Fruit fly (Drosophila melanogaster): ENCODE results near the gene Gpdh1.

Gpdh1 gene

dm6 chr2L:5959863-5960658 lies 16.6 kb downstream of the Gpdh1 start, which contains the start of gene Vm26Aa:
Gene Vm26Aa (minus strand): TSS chr2L:5960340.
- TF ChIP-seq h (optimal IDR thresholded peaks at IDR 0.05), result no peak

dm6 chr2L:5961169-5961918 lies 17.9 kb downstream of the Gpdh1 start:
- TF ChIP-seq psq (optimal IDR thresholded peaks at IDR 0.05), result no peak
- no peak for TF ChIP-seq Sin3A (optimal IDR thresholded peaks at IDR 0.05)
- no peak for TF ChIP-seq ttk (optimal IDR thresholded peaks at IDR 0.05)
- TF ChIP-seq insv (optimal IDR thresholded peaks at IDR 0.05), result no peak
- TF ChIP-seq h (optimal IDR thresholded peaks at IDR 0.05), result no peak
- TF ChIP-seq Myc (optimal IDR thresholded peaks at IDR 0.05), result no peak

- TF ChIP-seq Sin3A (optimal IDR thresholded peaks at IDR 0.05), result no peak
- TF ChIP-seq psq (optimal IDR thresholded peaks at IDR 0.05), result no peak
- no peak for TF ChIP-seq h (optimal IDR thresholded peaks at IDR 0.05)
- no peak for TF ChIP-seq ttk (optimal IDR thresholded peaks at IDR 0.05)
- TF ChIP-seq Myc (optimal IDR thresholded peaks at IDR 0.05), result no peak
- no peak for TF ChIP-seq insv (optimal IDR thresholded peaks at IDR 0.05)
These were observed 19.8 kb downstream of the Gpdh1 start for dm6 chr2L:5963251-5963650.

dm6 chr2L:5964211-5964610 lies 20.8 kb downstream of the Gpdh1 start:
- TF ChIP-seq insv (optimal IDR thresholded peaks at IDR 0.05), result no peak
- TF ChIP-seq h (optimal IDR thresholded peaks at IDR 0.05), result no peak
- TF ChIP-seq Sin3A (optimal IDR thresholded peaks at IDR 0.05), result no peak
- no peak for TF ChIP-seq Myc (optimal IDR thresholded peaks at IDR 0.05)
- TF ChIP-seq psq (optimal IDR thresholded peaks at IDR 0.05), result no peak
- no peak for TF ChIP-seq ttk (optimal IDR thresholded peaks at IDR 0.05)

- TF ChIP-seq psq (optimal IDR thresholded peaks at IDR 0.05) (no peak), ttk (optimal IDR thresholded peaks at IDR 0.05) (no peak), Sin3A (optimal IDR thresholded peaks at IDR 0.05) (no peak), Myc (optimal IDR thresholded peaks at IDR 0.05) (no peak), h (optimal IDR thresholded peaks at IDR 0.05) (no peak), insv (optimal IDR thresholded peaks at IDR 0.05) (no peak)
These were observed 21.4 kb downstream of the Gpdh1 start, which contains the start of gene psd for dm6 chr2L:5964851-5965250. Gene psd (minus strand): TSS chr2L:5964951.

dm6 chr2L:5967702-5968616 lies 24.5 kb downstream of the Gpdh1 start, which contains the start of the genes CG13992 and Ucp4C:
Gene CG13992 (minus strand): TSS chr2L:5967752.
Gene Ucp4C (plus strand): TSS chr2L:5968566.
- TF ChIP-seq psq (optimal IDR thresholded peaks at IDR 0.05) (no peak), ttk (optimal IDR thresholded peaks at IDR 0.05) (no peak), h (optimal IDR thresholded peaks at IDR 0.05) (no peak), Sin3A (optimal IDR thresholded peaks at IDR 0.05) (no peak), insv (optimal IDR thresholded peaks at IDR 0.05) (no peak), Myc (optimal IDR thresholded peaks at IDR 0.05) (no peak)

- TF ChIP-seq psq (optimal IDR thresholded peaks at IDR 0.05) (no peak), Sin3A (optimal IDR thresholded peaks at IDR 0.05) (no peak), ttk (optimal IDR thresholded peaks at IDR 0.05) (no peak), insv (optimal IDR thresholded peaks at IDR 0.05) (no peak), h (optimal IDR thresholded peaks at IDR 0.05) (no peak), Myc (optimal IDR thresholded peaks at IDR 0.05) (no peak)
These were observed 26.1 kb downstream of the Gpdh1 start, which contains the start of gene Ucp4B for dm6 chr2L:5969559-5969958. Gene Ucp4B (plus strand): TSS chr2L:5969859.

dm6 chr2L:5971093-5971808 lies 27.8 kb downstream of the Gpdh1 start:
- TF ChIP-seq psq (optimal IDR thresholded peaks at IDR 0.05) (no peak), ttk (optimal IDR thresholded peaks at IDR 0.05) (no peak), Sin3A (optimal IDR thresholded peaks at IDR 0.05) (no peak), Myc (optimal IDR thresholded peaks at IDR 0.05) (no peak), h (optimal IDR thresholded peaks at IDR 0.05) (no peak), insv (optimal IDR thresholded peaks at IDR 0.05) (no peak)

- no peak for TF ChIP-seq Myc (optimal IDR thresholded peaks at IDR 0.05)
- TF ChIP-seq insv (optimal IDR thresholded peaks at IDR 0.05), result no peak
- no peak for TF ChIP-seq psq (optimal IDR thresholded peaks at IDR 0.05)
- TF ChIP-seq Sin3A (optimal IDR thresholded peaks at IDR 0.05), result no peak
- no peak for TF ChIP-seq h (optimal IDR thresholded peaks at IDR 0.05)
- TF ChIP-seq ttk (optimal IDR thresholded peaks at IDR 0.05), result no peak
These were observed 28.6 kb downstream of the Gpdh1 start for dm6 chr2L:5972005-5972404.

dm6 chr2L:5972588-5973236 lies 29.3 kb downstream of the Gpdh1 start:
- TF ChIP-seq psq (optimal IDR thresholded peaks at IDR 0.05), result no peak
- no peak for TF ChIP-seq Sin3A (optimal IDR thresholded peaks at IDR 0.05)
- no peak for TF ChIP-seq h (optimal IDR thresholded peaks at IDR 0.05)
- no peak for TF ChIP-seq insv (optimal IDR thresholded peaks at IDR 0.05)
- no peak for TF ChIP-seq Myc (optimal IDR thresholded peaks at IDR 0.05)
- no peak for TF ChIP-seq ttk (optimal IDR thresholded peaks at IDR 0.05)
